Worm (Caenorhabditis elegans) whole organism, L1 larva: ENCODE results near the gene gur-5.

Experiments
- C04F5.9 ChIP-seq: sonication (generic microtip); optimal IDR thresholded peaks from 2 replicates; lab custom pipeline; 2016; ENCODE audit warnings: missing genetic modification characterization, missing compliant biosample characterization
- C16A3.4 ChIP-seq: fragments of 150-350 bp; optimal IDR thresholded peaks from 2 replicates; lab custom pipeline; 2014; ENCODE audit warnings: missing biosample characterization, missing genetic modification characterization
- C34B4.2 ChIP-seq: sonication (generic microtip); optimal IDR thresholded peaks from 2 replicates; lab custom pipeline; 2017; ENCODE audit warnings: mild to moderate bottlenecking, missing genetic modification characterization, missing compliant biosample characterization
- F16B12.6 ChIP-seq: fragments of 150-350 bp; optimal IDR thresholded peaks from 2 replicates; lab custom pipeline; 2014; ENCODE audit warnings: missing biosample characterization, missing genetic modification characterization
- Y116A8C.19 ChIP-seq: sonication (generic microtip); optimal IDR thresholded peaks from 2 replicates; lab custom pipeline; 2016; ENCODE audit warnings: missing compliant biosample characterization, missing genetic modification characterization, borderline replicate concordance
- aha-1 ChIP-seq: fragments of 150-350 bp; optimal IDR thresholded peaks from 2 replicates; lab custom pipeline; 2014; ENCODE audit warnings: missing biosample characterization, missing genetic modification characterization
- aly-2 ChIP-seq: fragments of 150-350 bp; optimal IDR thresholded peaks from 2 replicates; lab custom pipeline; 2014; ENCODE audit warnings: missing biosample characterization, missing genetic modification characterization
- ceh-82 ChIP-seq, 3 experiments: fragments of 150-350 bp in 1 of 3; sonication (generic microtip) in 2 of 3; optimal IDR thresholded peaks; 2 replicates each; lab custom pipeline; 2014 to 2017; ENCODE audit warnings: missing biosample characterization in 3 of 3, missing genetic modification characterization in 3 of 3
- ces-1 ChIP-seq: fragments of 150-350 bp; optimal IDR thresholded peaks from 2 replicates; lab custom pipeline; 2014; ENCODE audit warnings: missing biosample characterization, missing genetic modification reagents, missing genetic modification characterization
- dpl-1 ChIP-seq, 3 experiments: fragments of 150-350 bp in 2 of 3; sonication (generic microtip) in 1 of 3; optimal IDR thresholded peaks; 2 replicates each; lab custom pipeline; 2014 to 2017; ENCODE audit warnings: missing biosample characterization in 3 of 3, missing genetic modification characterization in 3 of 3, missing genetic modification reagents in 3 of 3
- dsc-1 ChIP-seq: sonication (generic microtip); optimal IDR thresholded peaks from 2 replicates; lab custom pipeline; 2016; ENCODE audit warnings: mild to moderate bottlenecking, missing genetic modification characterization, missing compliant biosample characterization
- efl-1 ChIP-seq, 4 experiments: fragments of 150-350 bp; optimal IDR thresholded peaks in 3 of 4; peaks in 1 of 4; 1 replicate in 1 of 4; 2 replicates in 3 of 4; lab custom pipeline; 2014; ENCODE audit warnings: missing biosample characterization in 2 of 4, missing genetic modification characterization in 2 of 4, missing genetic modification reagents in 2 of 4
- elt-3 ChIP-seq, 6 experiments: fragments of 150-350 bp in 1 of 6; sonication (generic microtip); optimal IDR thresholded peaks; 2 replicates each; lab custom pipeline; 2017 to 2018; ENCODE audit warnings: missing biosample characterization in 6 of 6, missing genetic modification characterization in 6 of 6, inconsistent platforms in 1 of 6
- fkh-10 ChIP-seq: sonication (generic microtip); optimal IDR thresholded peaks from 2 replicates; lab custom pipeline; 2017; ENCODE audit warnings: missing biosample characterization, missing genetic modification reagents, missing genetic modification characterization
- grh-1 ChIP-seq: fragments of 200-800 bp; sonication (Bioruptor generic); IDR thresholded peaks from 2 replicates; pipeline ENCODE4 v1.3.6; 2022; ENCODE audit warnings: missing genetic modification reagents, missing genetic modification characterization, missing compliant biosample characterization
- hlh-17 ChIP-seq: fragments of 200-800 bp; sonication (Bioruptor generic); optimal IDR thresholded peaks from 2 replicates; lab custom pipeline; 2018; ENCODE audit warnings: missing genetic modification characterization, mild to moderate bottlenecking, missing compliant biosample characterization, moderate library complexity, borderline replicate concordance
- hlh-4 ChIP-seq: sonication (generic microtip); optimal IDR thresholded peaks from 2 replicates; lab custom pipeline; 2016; ENCODE audit warnings: mild to moderate bottlenecking, missing genetic modification characterization, missing compliant biosample characterization
- hpl-2 ChIP-seq: fragments of 150-350 bp; optimal IDR thresholded peaks from 2 replicates; lab custom pipeline; 2014; ENCODE audit warnings: missing biosample characterization, missing genetic modification reagents, missing genetic modification characterization
- isw-1 ChIP-seq: fragments of 200-800 bp; sonication (Bioruptor generic); IDR thresholded peaks from 2 replicates; pipeline ENCODE4 v1.3.6; 2022; ENCODE audit warnings: missing genetic modification characterization, missing compliant biosample characterization
- jun-1 ChIP-seq: fragments of 150-350 bp; optimal IDR thresholded peaks from 2 replicates; lab custom pipeline; 2014; ENCODE audit warnings: missing biosample characterization, missing genetic modification reagents, missing genetic modification characterization
- lin-39 ChIP-seq: fragments of 150-350 bp; optimal IDR thresholded peaks from 2 replicates; lab custom pipeline; 2014; ENCODE audit warnings: missing biosample characterization, missing genetic modification reagents, missing genetic modification characterization
- lsy-2 ChIP-seq, 2 experiments: fragments of 150-350 bp; optimal IDR thresholded peaks; 2 replicates each; lab custom pipeline; 2014; ENCODE audit warnings: missing biosample characterization in 2 of 2, missing genetic modification characterization in 2 of 2
- mab-9 ChIP-seq: fragments of 200-800 bp; sonication (Bioruptor generic); IDR thresholded peaks from 2 replicates; pipeline ENCODE4 v1.3.6; 2022; ENCODE audit warnings: missing genetic modification reagents, missing genetic modification characterization, missing compliant biosample characterization
- mdl-1 ChIP-seq, 2 experiments: fragments of 150-350 bp; optimal IDR thresholded peaks; 2 replicates each; lab custom pipeline; 2014 to 2017; ENCODE audit warnings: missing biosample characterization in 2 of 2, missing genetic modification characterization in 2 of 2, inconsistent platforms in 1 of 2
- mep-1 ChIP-seq: fragments of 150-350 bp; optimal IDR thresholded peaks from 2 replicates; lab custom pipeline; 2014; ENCODE audit warnings: missing biosample characterization, missing genetic modification characterization
- nhr-11 ChIP-seq: fragments of 150-350 bp; optimal IDR thresholded peaks from 2 replicates; lab custom pipeline; 2014; ENCODE audit warnings: missing biosample characterization, missing genetic modification characterization
- nhr-19 ChIP-seq: fragments of 200-800 bp; sonication (Bioruptor generic); conservative IDR thresholded peaks from 2 replicates; pipeline ENCODE4 v1.3.6; 2022; ENCODE audit warnings: missing genetic modification characterization, missing compliant biosample characterization
- nhr-237 ChIP-seq: fragments of 150-350 bp; optimal IDR thresholded peaks from 2 replicates; lab custom pipeline; 2014; ENCODE audit warnings: missing biosample characterization, missing genetic modification characterization
- nhr-28 ChIP-seq: fragments of 150-350 bp; optimal IDR thresholded peaks from 2 replicates; lab custom pipeline; 2014; ENCODE audit warnings: missing biosample characterization, missing genetic modification characterization
- nhr-76 ChIP-seq: sonication (generic microtip); optimal IDR thresholded peaks from 2 replicates; lab custom pipeline; 2017; ENCODE audit warnings: missing biosample characterization, missing genetic modification characterization
- nhr-84 ChIP-seq: sonication (generic microtip); optimal IDR thresholded peaks from 2 replicates; lab custom pipeline; 2017; ENCODE audit warnings: missing biosample characterization, missing genetic modification characterization
- nhr-90 ChIP-seq: sonication (generic microtip); optimal IDR thresholded peaks from 2 replicates; lab custom pipeline; 2016; ENCODE audit warnings: mild to moderate bottlenecking, missing genetic modification characterization, missing compliant biosample characterization; ENCODE audit not compliant: poor library complexity
- pqm-1 ChIP-seq: sonication (generic microtip); optimal IDR thresholded peaks from 3 replicates; lab custom pipeline; 2017; ENCODE audit warnings: missing biosample characterization, missing genetic modification characterization
- rnt-1 ChIP-seq: sonication (generic microtip); optimal IDR thresholded peaks from 2 replicates; lab custom pipeline; 2016; ENCODE audit warnings: mild to moderate bottlenecking, missing genetic modification characterization, moderate library complexity, missing compliant biosample characterization
- skn-1 ChIP-seq: fragments of 150-350 bp; optimal IDR thresholded peaks from 2 replicates; lab custom pipeline; 2014; ENCODE audit warnings: missing biosample characterization, missing genetic modification characterization
- snpc-4 ChIP-seq: fragments of 150-350 bp; optimal IDR thresholded peaks from 2 replicates; lab custom pipeline; 2014; ENCODE audit warnings: missing biosample characterization, missing genetic modification characterization
- snu-23 ChIP-seq: sonication (generic microtip); optimal IDR thresholded peaks from 2 replicates; lab custom pipeline; 2016; ENCODE audit warnings: missing genetic modification characterization, missing compliant biosample characterization
- sptf-1 ChIP-seq: fragments of 150-350 bp; optimal IDR thresholded peaks from 2 replicates; lab custom pipeline; 2014; ENCODE audit warnings: missing biosample characterization, missing genetic modification characterization
- tbx-2 ChIP-seq: sonication (generic microtip); optimal IDR thresholded peaks from 2 replicates; lab custom pipeline; 2016; ENCODE audit warnings: missing genetic modification characterization, missing compliant biosample characterization
- tlp-1 ChIP-seq: fragments of 150-350 bp; optimal IDR thresholded peaks from 2 replicates; lab custom pipeline; 2014; ENCODE audit warnings: missing biosample characterization, missing genetic modification characterization
- unc-30 ChIP-seq: sonication (generic microtip); optimal IDR thresholded peaks from 2 replicates; lab custom pipeline; 2017; ENCODE audit warnings: missing biosample characterization, missing genetic modification characterization
- unc-62 ChIP-seq: fragments of 150-350 bp; optimal IDR thresholded peaks from 2 replicates; lab custom pipeline; 2014; ENCODE audit warnings: missing biosample characterization, missing genetic modification reagents, missing genetic modification characterization
- unc-86 ChIP-seq: sonication (generic microtip); optimal IDR thresholded peaks from 2 replicates; lab custom pipeline; 2016; ENCODE audit warnings: missing genetic modification characterization, missing compliant biosample characterization
- unc-98 ChIP-seq: fragments of 200-800 bp; sonication (Bioruptor generic); IDR thresholded peaks from 2 replicates; pipeline ENCODE4 v1.3.6; 2022; ENCODE audit warnings: missing genetic modification characterization, missing compliant biosample characterization
- vab-15 ChIP-seq: sonication (generic microtip); optimal IDR thresholded peaks from 2 replicates; lab custom pipeline; 2017; ENCODE audit warnings: missing genotype, mild to moderate bottlenecking, missing genetic modification characterization, missing compliant biosample characterization
- zip-4 ChIP-seq: fragments of 200-800 bp; sonication (Bioruptor generic); optimal IDR thresholded peaks from 2 replicates; lab custom pipeline; 2018; ENCODE audit warnings: mild to moderate bottlenecking, missing genetic modification characterization, moderate library complexity, missing compliant biosample characterization
- ztf-11 ChIP-seq, 2 experiments: sonication (generic microtip); optimal IDR thresholded peaks; 2 replicates each; lab custom pipeline; 2016 to 2017; ENCODE audit warnings: missing genetic modification characterization in 2 of 2, missing biosample characterization in 1 of 2, missing compliant biosample characterization in 1 of 2
- ztf-4 ChIP-seq: fragments of 150-350 bp; optimal IDR thresholded peaks from 2 replicates; lab custom pipeline; 2014; ENCODE audit warnings: missing biosample characterization, missing genetic modification characterization

Gene gur-5

DNA sequence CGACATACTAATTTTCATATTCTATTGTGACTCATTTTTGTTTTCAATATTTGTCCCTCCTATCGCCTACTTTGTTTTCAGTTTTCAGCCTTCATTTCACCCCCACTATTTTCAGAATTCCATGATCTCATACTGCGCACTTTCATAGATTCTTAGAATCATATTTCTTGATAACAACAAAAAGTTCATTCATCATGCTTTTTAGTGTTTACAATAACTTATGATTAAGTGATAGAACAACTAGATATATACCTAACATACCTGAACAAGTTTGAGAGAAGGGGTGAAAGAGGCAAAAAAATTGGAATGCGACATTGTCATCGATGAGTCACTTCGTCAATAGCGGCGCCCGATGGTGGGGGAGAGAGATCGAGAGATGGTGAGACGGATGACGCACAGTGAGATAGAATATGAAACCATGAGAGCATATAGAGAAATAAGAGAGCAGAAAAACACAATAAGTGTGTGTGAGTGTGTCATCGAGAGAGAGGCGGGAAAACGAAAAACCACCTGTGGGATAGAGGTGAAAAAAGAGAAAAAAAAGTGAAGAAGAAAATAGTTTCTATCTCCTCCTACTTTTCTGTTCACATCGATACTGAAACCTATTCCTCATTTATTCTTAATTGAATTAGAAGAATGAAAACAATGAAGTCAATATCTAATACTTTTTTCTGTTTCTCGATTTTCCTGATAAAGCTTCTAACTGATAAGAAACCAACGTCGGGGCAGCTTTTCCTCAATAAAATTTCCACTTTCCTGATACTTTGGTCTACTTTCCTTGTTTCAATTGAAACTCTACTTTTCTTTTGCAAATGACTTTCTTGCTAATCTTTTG, 51.7 kb downstream of the gur-5 start (continued):
- TF ChIP-seq dpl-1 (GFP tag; optimal IDR thresholded peaks at IDR 0.05; lab: Kevin White, UChicago) (peak; percentile 25 to 58 (median 53)), pqm-1 (tag; lab: Kevin White, UChicago) (no peak), elt-3 (tag; optimal IDR thresholded peaks at IDR 0.05; lab: Kevin White, UChicago) (peak in 2 of 6 experiments; percentile 12 to 55), mep-1 (peak; percentile 80), nhr-237 (peak; percentile 10), grh-1 (GFP tag; lab: Robert Waterston, UW) (no peak), ztf-11 (tag; optimal IDR thresholded peaks at IDR 0.05; lab: Kevin White, UChicago) (no peak), aly-2 (tag; lab: Kevin White, UChicago) (no peak), snu-23 (GFP tag; lab: Kevin White, UChicago) (peak; percentile 85), snpc-4 (no peak), Y116A8C.19 (tag; lab: Kevin White, UChicago) (no peak), rnt-1 (tag; lab: Kevin White, UChicago) (peak; percentile 72), tlp-1 (tag; lab: Kevin White, UChicago) (no peak), sptf-1 (tag; lab: Kevin White, UChicago) (no peak), aha-1 (no peak), mab-9 (no peak), lsy-2 (tag; optimal IDR thresholded peaks at IDR 0.05; lab: Kevin White, UChicago) (peak; percentile 55 to 79), zip-4 (GFP tag; lab: Kevin White, UChicago) (no peak), nhr-84 (no peak), unc-30 (tag; lab: Kevin White, UChicago) (no peak), nhr-90 (tag; lab: Kevin White, UChicago) (peak; percentile 47), isw-1 (GFP tag; lab: Robert Waterston, UW) (0 out of 2 replicates have a peak, but pooled peaks have one; percentile 14), hlh-17 (GFP tag; lab: Kevin White, UChicago) (no peak), jun-1 (peak; percentile 98), efl-1 (optimal IDR thresholded peaks at IDR 0.05; lab: Kevin White, UChicago) (peak; percentile 64 to 76), efl-1 (GFP tag; optimal IDR thresholded peaks at IDR 0.05 in 1 of 2; lab: Kevin White, UChicago) (peak; percentile 57 to 84), unc-98 (GFP tag; lab: Robert Waterston, UW) (no peak), ceh-82 (tag; optimal IDR thresholded peaks at IDR 0.05; lab: Kevin White, UChicago) (peak; percentile 54 to 68 (median 55)), unc-62 (GFP tag; lab: Kevin White, UChicago) (no peak), C04F5.9 (tag; lab: Kevin White, UChicago) (no peak), fkh-10 (no peak), F16B12.6 (tag; lab: Kevin White, UChicago) (no peak), ztf-4 (tag; lab: Kevin White, UChicago) (peak; percentile 48), tbx-2 (tag; lab: Kevin White, UChicago) (peak; percentile 70), C16A3.4 (peak; percentile 27), unc-86 (tag; lab: Kevin White, UChicago) (peak; percentile 59), nhr-76 (tag; lab: Kevin White, UChicago) (no peak), nhr-11 (tag; lab: Kevin White, UChicago) (peak; percentile 21), nhr-19 (peak; percentile 57), skn-1 (tag; lab: Kevin White, UChicago) (peak; percentile 69), hpl-2 (GFP tag; lab: Kevin White, UChicago) (no peak), lin-39 (tag; lab: Kevin White, UChicago) (peak; percentile 20), nhr-28 (no peak), hlh-4 (no peak), mdl-1 (tag; optimal IDR thresholded peaks at IDR 0.05; lab: Kevin White, UChicago) (peak in 1 of 2 experiments; percentile 65), vab-15 (no peak), ces-1 (GFP tag; lab: Kevin White, UChicago) (no peak), dsc-1 (tag; lab: Kevin White, UChicago) (peak; percentile 46), C34B4.2 (tag; lab: Kevin White, UChicago) (no peak)
